Fruit fly (Drosophila melanogaster): ENCODE data around the gene wrm1.

The wrm1 gene

DNA sequence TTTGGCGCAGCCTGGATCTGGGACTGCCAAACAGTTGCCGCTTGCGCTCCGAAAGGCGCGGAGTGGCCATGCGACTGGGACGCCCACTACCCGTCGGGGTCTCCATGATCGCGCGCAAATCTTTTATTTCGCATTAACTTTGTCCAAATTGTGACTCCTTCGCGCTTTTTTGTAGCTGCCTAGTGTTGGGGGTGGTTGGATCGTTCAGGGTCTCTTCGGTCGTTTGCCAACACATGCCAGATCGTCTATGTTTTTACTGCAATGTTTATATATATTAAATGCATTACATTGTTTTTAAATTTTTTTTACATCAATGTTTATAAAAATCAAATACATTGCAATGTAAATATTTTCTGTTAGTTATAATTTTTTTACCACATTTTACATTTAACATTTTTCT is 3.8 kb upstream of the wrm1 start (continued):
- TF ChIP-seq Trl (optimal IDR thresholded peaks at IDR 0.05) (no peak), Trl (GFP tag; optimal IDR thresholded peaks at IDR 0.05) (no peak), kni (GFP tag; optimal IDR thresholded peaks at IDR 0.05) (no peak), otp (GFP tag; IDR thresholded peaks at IDR 0.05) (no peak), jigr1 (GFP tag; IDR thresholded peaks at IDR 0.05) (no peak), CG8478 (optimal IDR thresholded peaks at IDR 0.05) (no peak), CG2120 (GFP tag; optimal IDR thresholded peaks at IDR 0.05) (peak; percentile 38), abd-A (tag; optimal IDR thresholded peaks at IDR 0.05) (no peak), CG17612 (GFP tag; IDR thresholded peaks at IDR 0.05) (no peak), CG3847 (GFP tag; IDR thresholded peaks at IDR 0.05) (no peak), Med (GFP tag) (peak; percentile 84), slbo (GFP tag; IDR thresholded peaks at IDR 0.05) (peak; percentile 43; the same call in 1 of the 2 replicates), NFAT (GFP tag; IDR thresholded peaks at IDR 0.05) (peak; percentile 36; the same call in 1 of the 2 replicates), Dip3 (GFP tag; optimal IDR thresholded peaks at IDR 0.05) (no peak), Nf-YA (GFP tag; IDR thresholded peaks at IDR 0.05) (no peak), Rfx (GFP tag; IDR thresholded peaks at IDR 0.05) (peak; percentile 43; the same call in 1 of the 2 replicates), CG4617 (GFP tag; optimal IDR thresholded peaks at IDR 0.05; ENCODE audit: borderline replicate concordance) (peak; percentile 33)

DNA sequence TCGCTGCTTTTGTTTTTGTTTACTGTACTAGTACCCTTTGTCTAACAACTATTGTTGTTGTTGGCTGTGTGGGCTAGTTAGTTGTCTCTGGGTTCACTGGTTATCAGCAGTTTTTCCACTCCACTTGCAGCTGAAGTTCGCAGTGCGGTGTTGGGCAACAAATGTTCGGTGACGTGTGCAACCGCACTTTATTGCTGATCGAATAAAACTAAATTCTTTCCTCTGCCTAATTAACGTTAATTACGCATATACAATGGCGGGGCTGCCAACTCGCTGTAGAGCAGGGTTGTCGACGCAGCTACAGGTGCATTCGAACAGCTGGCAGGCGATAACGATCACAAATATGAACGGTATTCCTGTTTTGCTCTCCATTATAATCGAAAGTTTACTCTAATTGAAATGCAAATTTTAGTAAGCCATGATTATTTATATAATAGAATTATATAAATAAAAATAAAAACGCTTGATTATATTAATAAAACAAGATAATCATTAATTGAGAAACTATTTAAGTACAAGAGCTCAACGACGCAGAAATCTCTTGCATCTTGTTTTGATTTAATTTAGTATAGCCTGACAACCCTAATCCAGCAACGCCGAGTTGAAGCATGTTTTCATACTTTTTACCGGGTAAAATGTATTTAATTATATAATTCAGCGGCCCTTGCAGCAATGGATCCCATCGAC is 6.3 kb downstream of the wrm1 start, which contains the start of the genes mrva, CG42307 and mus312:
Gene mrva (minus strand): TSS at position 276 of the 687 bp plus-strand sequence.
Gene CG42307 (plus strand): TSS at position 566 of the 687 bp plus-strand sequence.
Gene mus312 (plus strand): TSS at position 566 of the 687 bp plus-strand sequence.
- TF ChIP-seq tna (GFP tag; IDR thresholded peaks at IDR 0.05; ENCODE audit: partially characterized antibody) (no peak), dmrt11E (tag; optimal IDR thresholded peaks at IDR 0.05) (peak; percentile 91), CG15601 (tag; optimal IDR thresholded peaks at IDR 0.05) (peak; percentile 93), Drgx (GFP tag; IDR thresholded peaks at IDR 0.05) (peak; percentile 78), CG8359 (GFP tag; optimal IDR thresholded peaks at IDR 0.05; ENCODE audit: borderline replicate concordance) (peak; percentile 62), Poxn (GFP tag; IDR thresholded peaks at IDR 0.05) (peak; percentile 27; the same call in 1 of the 2 replicates), CG17385 (GFP tag; optimal IDR thresholded peaks at IDR 0.05) (peak; percentile 88), CG14050 (GFP tag; IDR thresholded peaks at IDR 0.05) (peak; percentile 76), Hey (tag; optimal IDR thresholded peaks at IDR 0.05) (no peak), vnd (GFP tag; IDR thresholded peaks at IDR 0.05; ENCODE audit: partially characterized antibody) (no peak), CG7745 (tag; optimal IDR thresholded peaks at IDR 0.05) (peak; percentile 100), zen2 (GFP tag; IDR thresholded peaks at IDR 0.05; ENCODE audit: partially characterized antibody) (no peak), tup (GFP tag; optimal IDR thresholded peaks at IDR 0.05) (peak; percentile 42), CG1832 (GFP tag; optimal IDR thresholded peaks at IDR 0.05) (no peak), peb (GFP tag; IDR thresholded peaks at IDR 0.05) (peak; percentile 49; the same call in 1 of the 2 replicates), Dip2 (GFP tag; IDR thresholded peaks at IDR 0.05) (no peak), Oli (tag; optimal IDR thresholded peaks at IDR 0.05) (peak; percentile 89), Dbx (GFP tag; IDR thresholded peaks at IDR 0.05) (peak; percentile 83), Camta (GFP tag; optimal IDR thresholded peaks at IDR 0.05) (peak; percentile 50), CG12744 (GFP tag; optimal IDR thresholded peaks at IDR 0.05) (peak; percentile 8), org-1 (GFP tag; optimal IDR thresholded peaks at IDR 0.05) (peak; percentile 66), CG15011 (GFP tag; optimal IDR thresholded peaks at IDR 0.05) (no peak), HmgZ (tag; optimal IDR thresholded peaks at IDR 0.05) (peak; percentile 73), CG10565 (GFP tag; optimal IDR thresholded peaks at IDR 0.05) (no peak), az2 (GFP tag; optimal IDR thresholded peaks at IDR 0.05) (peak; percentile 88), CG32532 (GFP tag; IDR thresholded peaks at IDR 0.05) (peak; percentile 91), NFAT (GFP tag; IDR thresholded peaks at IDR 0.05) (peak; percentile 75), CG31441 (GFP tag; IDR thresholded peaks at IDR 0.05) (no peak; the same call in 1 of the 2 replicates), gro (GFP tag; optimal IDR thresholded peaks at IDR 0.05) (no peak), CG4404 (GFP tag; IDR thresholded peaks at IDR 0.05) (peak; percentile 82), jumu (GFP tag; optimal IDR thresholded peaks at IDR 0.05) (peak; percentile 1), CG4424 (GFP tag; optimal IDR thresholded peaks at IDR 0.05) (peak; percentile 80), CG6813 (GFP tag; optimal IDR thresholded peaks at IDR 0.05) (peak; percentile 85), Sry-β (GFP tag; optimal IDR thresholded peaks at IDR 0.05) (peak; percentile 43)

Measured in whole organism, embryonic.